Fruit fly (Drosophila melanogaster) whole organism, adult: ENCODE data around the gene CSN5.

Experiments used
- CG12768 ChIP-seq: fragments of 200-800 bp; sonication (Bioruptor generic); optimal IDR thresholded peaks from 2 replicates; lab custom pipeline; 2017; ENCODE audit warnings: missing biosample characterization, missing genetic modification characterization, mild to moderate bottlenecking, moderate library complexity, missing genetic modification reagents
- CG14711 ChIP-seq: fragments of 200-800 bp; sonication (Bioruptor generic); optimal IDR thresholded peaks from 2 replicates; lab custom pipeline; 2018; ENCODE audit warnings: missing biosample characterization, mild to moderate bottlenecking, missing genetic modification characterization, moderate library complexity
- CG1620 ChIP-seq: fragments of 200-800 bp; sonication (Bioruptor generic); optimal IDR thresholded peaks from 2 replicates; lab custom pipeline; 2016; ENCODE audit warnings: missing biosample characterization, missing genetic modification characterization
- CG5204 ChIP-seq: fragments of 200-800 bp; sonication (Bioruptor generic); optimal IDR thresholded peaks from 2 replicates; lab custom pipeline; 2016; ENCODE audit warnings: missing biosample characterization, missing genetic modification characterization
- CG7045 ChIP-seq: fragments of 200-800 bp; sonication (Bioruptor generic); optimal IDR thresholded peaks from 2 replicates; lab custom pipeline; 2017; ENCODE audit warnings: missing biosample characterization, mild to moderate bottlenecking, missing genetic modification characterization
- Crg-1 ChIP-seq: fragments of 200-800 bp; sonication (Bioruptor generic); optimal IDR thresholded peaks from 2 replicates; lab custom pipeline; 2016; ENCODE audit warnings: missing biosample characterization, missing genetic modification characterization
- Hr96 ChIP-seq: fragments of 200-800 bp; sonication (Bioruptor generic); optimal IDR thresholded peaks from 2 replicates; lab custom pipeline; 2016; ENCODE audit warnings: missing biosample characterization, missing genetic modification characterization
- Mnt ChIP-seq: fragments of 200-800 bp; sonication (Bioruptor generic); optimal IDR thresholded peaks from 2 replicates; lab custom pipeline; 2016; ENCODE audit warnings: missing biosample characterization, mild to moderate bottlenecking, missing genetic modification characterization
- bab1 ChIP-seq: fragments of 200-800 bp; sonication (Bioruptor generic); optimal IDR thresholded peaks from 3 replicates; lab custom pipeline; 2019; ENCODE audit warnings: missing biosample characterization, mild to moderate bottlenecking, missing genetic modification characterization, moderate library complexity
- cic ChIP-seq: fragments of 200-800 bp; sonication (Bioruptor generic); optimal IDR thresholded peaks from 2 replicates; lab custom pipeline; 2017; ENCODE audit warnings: missing biosample characterization, mild to moderate bottlenecking, missing genetic modification characterization, moderate library complexity
- kay ChIP-seq: fragments of 200-800 bp; sonication (Bioruptor generic); peaks from one replicate; lab custom pipeline; 2016; ENCODE audit warnings: missing biosample characterization, missing genetic modification characterization, borderline replicate concordance
- pad ChIP-seq: fragments of 200-800 bp; sonication (Bioruptor generic); optimal IDR thresholded peaks from 3 replicates; lab custom pipeline; 2017; ENCODE audit warnings: missing biosample characterization, missing genetic modification characterization, mild to moderate bottlenecking, moderate library complexity, missing genetic modification reagents
- tj ChIP-seq: fragments of 200-800 bp; sonication (Bioruptor generic); optimal IDR thresholded peaks from 3 replicates; lab custom pipeline; 2017; ENCODE audit warnings: missing biosample characterization, mild to moderate bottlenecking, missing genetic modification characterization, moderate library complexity

- no peak for TF ChIP-seq CG12768 (GFP tag; lab: Kevin White, UChicago)
- TF ChIP-seq CG1620 (GFP tag; lab: Kevin White, UChicago), result peak; percentile 5
- TF ChIP-seq Mnt (GFP tag; lab: Kevin White, UChicago), result peak; percentile 32
- no peak for TF ChIP-seq kay
- peak; percentile 61 for TF ChIP-seq CG7045 (GFP tag; lab: Kevin White, UChicago)
- peak; percentile 35 for TF ChIP-seq bab1 (GFP tag; lab: Kevin White, UChicago)
- peak; percentile 9 for TF ChIP-seq CG14711 (tag; lab: Kevin White, UChicago)
- peak; percentile 1 for TF ChIP-seq pad (GFP tag; lab: Kevin White, UChicago)
- peak; percentile 0 for TF ChIP-seq Hr96 (GFP tag; lab: Kevin White, UChicago)
- peak; percentile 41 for TF ChIP-seq CG5204 (GFP tag; lab: Kevin White, UChicago)
- no peak for TF ChIP-seq Crg-1 (GFP tag; lab: Kevin White, UChicago)
- TF ChIP-seq cic, result no peak
- no peak for TF ChIP-seq tj (GFP tag; lab: Kevin White, UChicago)
Observed at dm6 chr3R:16497379-16497778, 27.5 kb downstream of the CSN5 start.
